Fruit fly (Drosophila melanogaster) whole organism, larva: ENCODE measurements around the gene CG14933.

Experiments
- noc ChIP-seq: fragments of 200-800 bp; sonication (Bioruptor generic); optimal IDR thresholded peaks from 3 replicates; lab custom pipeline; 2019; ENCODE audit warnings: missing biosample characterization, mild to moderate bottlenecking, missing genetic modification characterization, moderate library complexity

The CG14933 gene

DNA sequence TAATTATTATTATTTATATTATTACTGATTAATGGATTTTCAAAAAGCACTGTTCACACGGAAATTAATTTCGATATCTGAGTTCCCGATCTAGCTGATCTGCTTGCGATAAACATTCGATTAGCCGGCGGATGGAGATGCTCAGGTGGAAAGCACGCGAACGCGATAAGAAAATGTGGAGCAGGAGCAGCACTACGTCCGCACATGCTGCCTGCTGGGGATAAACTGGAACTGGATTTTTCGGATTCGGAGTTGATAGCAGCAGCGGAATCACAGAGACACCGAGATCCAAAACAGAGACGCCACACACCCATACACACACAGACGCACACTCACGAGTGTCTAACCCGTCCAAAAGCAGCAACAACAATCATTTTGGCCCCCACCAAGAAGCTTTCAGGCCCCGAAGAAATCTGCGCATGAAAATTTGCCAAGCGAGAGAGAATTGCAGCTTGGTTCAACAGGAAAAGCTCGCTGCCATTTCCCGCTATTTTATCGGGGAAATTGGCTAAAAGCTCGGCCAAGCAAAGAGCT is 31.7 kb downstream of the CG14933 start:
- TF ChIP-seq noc (tag; lab: Kevin White, UChicago), result no peak

DNA sequence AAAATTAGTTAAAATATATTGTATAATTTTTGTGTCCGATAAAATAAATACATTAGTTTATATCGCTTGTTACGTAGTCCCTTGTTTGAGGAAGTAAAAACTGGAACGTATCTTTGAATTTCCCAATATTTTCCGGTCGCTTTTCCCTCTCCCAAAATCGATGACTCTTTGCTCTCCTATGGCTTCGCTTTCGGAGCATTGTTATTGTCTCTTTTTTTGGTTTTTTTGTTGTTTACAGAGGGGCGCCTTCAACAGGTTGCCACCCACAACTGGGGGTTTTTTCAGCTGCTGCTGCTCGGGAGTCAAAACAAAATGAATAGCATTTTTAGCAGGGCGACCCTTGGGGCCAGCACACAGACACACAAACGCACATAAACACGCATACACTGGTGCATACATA is 32.3 kb downstream of the CG14933 start:
- TF ChIP-seq noc (tag; lab: Kevin White, UChicago), result no peak

DNA sequence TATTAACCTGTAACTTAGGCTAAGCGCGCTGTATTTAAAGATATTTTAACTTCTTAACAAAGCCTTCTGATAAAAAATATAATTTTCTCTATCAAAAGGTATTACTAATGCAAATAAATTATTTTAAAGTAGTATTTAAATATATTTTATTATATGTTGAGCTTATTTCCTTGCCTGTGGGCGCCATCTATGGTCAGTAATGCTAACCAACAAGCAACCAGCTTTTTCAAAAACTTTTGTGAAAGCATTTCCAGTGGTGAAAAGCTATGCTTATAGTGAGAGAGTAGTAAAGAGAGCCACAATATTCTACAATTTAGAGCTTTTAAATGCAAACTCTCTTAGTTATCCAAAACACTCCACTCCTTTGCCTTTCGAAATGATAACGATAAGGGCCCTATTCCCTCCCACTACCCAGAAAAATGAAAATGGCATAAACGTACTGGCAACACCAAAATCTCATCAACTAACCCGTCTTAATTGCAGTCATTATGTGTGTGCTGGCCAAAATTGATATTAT is 36.2 kb downstream of the CG14933 start:
- no peak for TF ChIP-seq noc (tag; lab: Kevin White, UChicago)

DNA sequence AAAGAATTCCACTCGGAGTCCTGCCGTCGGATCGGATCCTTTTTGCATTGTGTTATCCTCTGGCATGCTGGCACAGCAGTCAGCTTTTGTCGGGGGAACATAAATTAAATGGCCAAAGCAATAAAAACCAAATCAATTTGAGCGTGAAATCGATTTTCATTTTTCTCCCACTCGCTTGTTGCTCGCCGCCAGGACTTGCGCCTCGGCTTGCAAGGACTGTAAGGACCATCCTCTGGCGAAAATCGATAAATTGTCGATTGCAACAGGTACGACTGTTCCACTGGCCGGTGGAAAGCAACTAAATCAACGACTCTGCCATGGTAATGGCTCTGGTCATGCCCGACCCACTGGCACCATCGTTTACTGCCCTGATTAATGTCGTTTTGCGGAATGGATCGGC is 50.6 kb downstream of the CG14933 start:
- TF ChIP-seq noc (tag; lab: Kevin White, UChicago), result no peak
